Worm (Caenorhabditis elegans): ENCODE results near the gene Y43F8B.2.

Gene Y43F8B.2

ce11 chrV:19529168-19529567 lies 3.7 kb downstream of the Y43F8B.2 start (continued):
- TF ChIP-seq F37D6.2 (tag; optimal IDR thresholded peaks at IDR 0.05) (peak; percentile 71), F44E2.7 (GFP tag; IDR thresholded peaks at IDR 0.05) (no peak), lin-1 (GFP tag; IDR thresholded peaks at IDR 0.05) (peak; percentile 85), php-3 (GFP tag; IDR thresholded peaks at IDR 0.05) (peak; percentile 92), mxl-3 (GFP tag; optimal IDR thresholded peaks at IDR 0.05) (peak; percentile 97), fkh-10 (GFP tag; optimal IDR thresholded peaks at IDR 0.05) (peak; percentile 82), nhr-6 (tag; optimal IDR thresholded peaks at IDR 0.05) (peak; percentile 50), unc-39 (tag; optimal IDR thresholded peaks at IDR 0.05) (peak; percentile 87), ZK546.5 (tag; optimal IDR thresholded peaks at IDR 0.05) (no peak), nhr-111 (GFP tag; optimal IDR thresholded peaks at IDR 0.05) (no peak), nhr-11 (tag; optimal IDR thresholded peaks at IDR 0.05) (peak; percentile 97), T26A8.4 (GFP tag; IDR thresholded peaks at IDR 0.05) (peak; percentile 83), tag-97 (GFP tag; IDR thresholded peaks at IDR 0.05) (no peak), dmd-6 (GFP tag; IDR thresholded peaks at IDR 0.05) (peak; percentile 99), dve-1 (tag; optimal IDR thresholded peaks at IDR 0.05; ENCODE audit: insufficient read depth) (peak; percentile 99), F10B5.3 (tag; optimal IDR thresholded peaks at IDR 0.05) (no peak), rbr-2 (tag; optimal IDR thresholded peaks at IDR 0.05) (peak; percentile 85), hmg-1.1 (GFP tag; IDR thresholded peaks at IDR 0.05) (peak; percentile 86), nhr-102 (tag; optimal IDR thresholded peaks at IDR 0.05) (peak; percentile 96), hlh-30 (tag; optimal IDR thresholded peaks at IDR 0.05; ENCODE audit: insufficient read depth) (peak; percentile 99), lsy-2 (tag; optimal IDR thresholded peaks at IDR 0.05) (peak; percentile 76 to 90), dmd-9 (GFP tag; IDR thresholded peaks at IDR 0.05) (no peak), ZK337.2 (GFP tag; IDR thresholded peaks at IDR 0.05) (no peak), madf-5 (GFP tag; IDR thresholded peaks at IDR 0.05) (peak in 1 of 2 experiments; percentile 66; a peak in 1 of 4 replicates), zip-2 (tag; optimal IDR thresholded peaks at IDR 0.05) (peak; percentile 51), fos-1 (tag; optimal IDR thresholded peaks at IDR 0.05) (no peak), sdz-12 (GFP tag; optimal IDR thresholded peaks at IDR 0.05) (no peak), duxl-1 (tag; optimal IDR thresholded peaks at IDR 0.05; ENCODE audit: poor library complexity) (peak; percentile 73), cey-2 (tag; optimal IDR thresholded peaks at IDR 0.05; ENCODE audit: borderline replicate concordance, insufficient read depth) (peak; percentile 93), T20F7.1 (GFP tag; optimal IDR thresholded peaks at IDR 0.05) (peak; percentile 75), Y105C5A.15 (GFP tag; IDR thresholded peaks at IDR 0.05) (no peak), lin-29 (GFP tag; IDR thresholded peaks at IDR 0.05) (peak; percentile 79), mxl-2 (GFP tag; conservative IDR thresholded peaks at IDR 0.05) (peak; percentile 99), pqm-1 (tag; optimal IDR thresholded peaks at IDR 0.05) (no peak), dpl-1 (GFP tag; optimal IDR thresholded peaks at IDR 0.05) (peak; percentile 50), pha-4 (GFP tag; IDR thresholded peaks at IDR 0.05) (peak; percentile 80), pha-4 (tag; optimal IDR thresholded peaks at IDR 0.05) (peak; percentile 76), lin-15B (tag; optimal IDR thresholded peaks at IDR 0.05) (no peak), saeg-2 (GFP tag; IDR thresholded peaks at IDR 0.05) (peak; percentile 96), zag-1 (tag; optimal IDR thresholded peaks at IDR 0.05) (no peak), nhr-48 (tag; optimal IDR thresholded peaks at IDR 0.05) (peak; percentile 99), ces-1 (GFP tag; optimal IDR thresholded peaks at IDR 0.05) (no peak), ceh-82 (tag; optimal IDR thresholded peaks at IDR 0.05) (no peak), ceh-20 (GFP tag; IDR thresholded peaks at IDR 0.05) (peak; percentile 96), dmd-8 (GFP tag; IDR thresholded peaks at IDR 0.05) (no peak), aha-1 (tag) (peak; percentile 99), Y75B8A.6 (GFP tag; IDR thresholded peaks at IDR 0.05) (no peak), R02D3.7 (tag; optimal IDR thresholded peaks at IDR 0.05) (no peak), madf-9 (GFP tag; conservative IDR thresholded peaks at IDR 0.05) (peak; percentile 73), jun-1 (tag; optimal IDR thresholded peaks at IDR 0.05) (peak; percentile 37), arid-1 (GFP tag; conservative IDR thresholded peaks at IDR 0.05) (no peak), ceh-44 (GFP tag; IDR thresholded peaks at IDR 0.05) (no peak)
